Worm (Caenorhabditis elegans) whole organism, L2 larva: ENCODE measurements around the gene lec-5.
A peak's percentile ranks its signal among the peaks of the same experiment; 100 is the strongest.

Experiments used
- F13H6.1 ChIP-seq: sonication (generic microtip); optimal IDR thresholded peaks from 2 replicates; lab custom pipeline; 2016; ENCODE audit warnings: missing genetic modification characterization, missing compliant biosample characterization
- R02D3.7 ChIP-seq: fragments of 150-350 bp; optimal IDR thresholded peaks from 2 replicates; lab custom pipeline; 2014; ENCODE audit warnings: missing biosample characterization, missing genetic modification characterization
- Y55F3AM.14 ChIP-seq: fragments of 200-800 bp; sonication (Bioruptor generic); optimal IDR thresholded peaks from 2 replicates; lab custom pipeline; 2018; ENCODE audit warnings: mild to moderate bottlenecking, missing genetic modification characterization, missing compliant biosample characterization
- ZK546.5 ChIP-seq: sonication (generic microtip); optimal IDR thresholded peaks from 2 replicates; lab custom pipeline; 2017; ENCODE audit warnings: missing biosample characterization, missing genetic modification characterization
- alr-1 ChIP-seq: fragments of 150-350 bp; optimal IDR thresholded peaks from 2 replicates; lab custom pipeline; 2014; ENCODE audit warnings: missing biosample characterization, missing genetic modification characterization
- aly-2 ChIP-seq: fragments of 150-350 bp; optimal IDR thresholded peaks from 2 replicates; lab custom pipeline; 2014; ENCODE audit warnings: missing biosample characterization, missing genetic modification characterization
- ama-1 ChIP-seq: fragments of 150-350 bp; optimal IDR thresholded peaks from 2 replicates; lab custom pipeline; 2018; ENCODE audit warnings: inconsistent platforms
- blmp-1 ChIP-seq: sonication (generic microtip); optimal IDR thresholded peaks from 2 replicates; lab custom pipeline; 2017; ENCODE audit warnings: missing genetic modification characterization, mild to moderate bottlenecking, missing compliant biosample characterization, antibody characterized with exemption, moderate library complexity; ENCODE audit not compliant: insufficient read depth
- ceh-16 ChIP-seq: fragments of 150-350 bp; optimal IDR thresholded peaks from 2 replicates; lab custom pipeline; 2014; ENCODE audit warnings: missing biosample characterization, missing genetic modification characterization
- dmd-4 ChIP-seq: sonication (generic microtip); optimal IDR thresholded peaks from 2 replicates; lab custom pipeline; 2017; ENCODE audit warnings: missing biosample characterization, missing genetic modification characterization
- egl-27 ChIP-seq: sonication (generic microtip); optimal IDR thresholded peaks from 3 replicates; lab custom pipeline; 2017; ENCODE audit warnings: missing biosample characterization, missing genetic modification reagents, missing genetic modification characterization
- elt-1 ChIP-seq: fragments of 150-350 bp; optimal IDR thresholded peaks from 2 replicates; lab custom pipeline; 2014; ENCODE audit warnings: missing biosample characterization, missing genetic modification characterization
- fos-1 ChIP-seq: fragments of 150-350 bp; optimal IDR thresholded peaks from 2 replicates; lab custom pipeline; 2014; ENCODE audit warnings: missing biosample characterization, missing genetic modification characterization
- gmeb-1 ChIP-seq: fragments of 150-350 bp; optimal IDR thresholded peaks from 2 replicates; lab custom pipeline; 2014; ENCODE audit warnings: missing biosample characterization, missing genetic modification characterization
- lin-11 ChIP-seq: fragments of 150-350 bp; sonication (generic microtip); optimal IDR thresholded peaks from 2 replicates; lab custom pipeline; 2014; ENCODE audit warnings: missing biosample characterization, missing genetic modification characterization, inconsistent platforms, mixed read lengths
- lin-13 ChIP-seq: fragments of 150-350 bp; optimal IDR thresholded peaks from 2 replicates; lab custom pipeline; 2014; ENCODE audit warnings: missing biosample characterization, missing genetic modification reagents, missing genetic modification characterization
- lin-39 ChIP-seq: fragments of 150-350 bp; optimal IDR thresholded peaks from 2 replicates; lab custom pipeline; 2014; ENCODE audit warnings: missing biosample characterization, missing genetic modification reagents, missing genetic modification characterization
- lsy-2 ChIP-seq, 2 experiments: fragments of 150-350 bp in 1 of 2; sonication (generic microtip) in 1 of 2; optimal IDR thresholded peaks; 2 replicates each; lab custom pipeline; 2014 to 2017; ENCODE audit warnings: missing biosample characterization in 2 of 2, missing genetic modification characterization in 2 of 2
- mab-5 ChIP-seq: fragments of 150-350 bp; optimal IDR thresholded peaks from 2 replicates; lab custom pipeline; 2014; ENCODE audit warnings: missing biosample characterization, missing genetic modification characterization
- mbf-1 ChIP-seq: sonication (generic microtip); optimal IDR thresholded peaks from 2 replicates; lab custom pipeline; 2017; ENCODE audit warnings: missing biosample characterization, missing genetic modification characterization
- mdl-1 ChIP-seq, 2 experiments: fragments of 150-350 bp in 1 of 2; sonication (generic microtip) in 1 of 2; optimal IDR thresholded peaks; 2 replicates each; lab custom pipeline; 2017; ENCODE audit warnings: missing biosample characterization in 2 of 2, missing genetic modification characterization in 2 of 2
- nhr-10 ChIP-seq: sonication (generic microtip); optimal IDR thresholded peaks from 2 replicates; lab custom pipeline; 2017; ENCODE audit warnings: missing biosample characterization, missing genetic modification characterization
- nhr-11 ChIP-seq: fragments of 150-350 bp; optimal IDR thresholded peaks from 2 replicates; lab custom pipeline; 2014; ENCODE audit warnings: missing biosample characterization, missing genetic modification characterization
- nhr-12 ChIP-seq: fragments of 150-350 bp; optimal IDR thresholded peaks from 2 replicates; lab custom pipeline; 2014; ENCODE audit warnings: missing biosample characterization, missing genetic modification characterization
- nhr-129 ChIP-seq: fragments of 150-350 bp; optimal IDR thresholded peaks from 2 replicates; lab custom pipeline; 2014; ENCODE audit warnings: missing biosample characterization, missing genetic modification characterization
- nhr-21 ChIP-seq: fragments of 150-350 bp; optimal IDR thresholded peaks from 2 replicates; lab custom pipeline; 2014; ENCODE audit warnings: missing biosample characterization, missing genetic modification characterization
- nhr-23 ChIP-seq: fragments of 150-350 bp; optimal IDR thresholded peaks from 2 replicates; lab custom pipeline; 2014; ENCODE audit warnings: missing biosample characterization, missing genetic modification reagents, missing genetic modification characterization
- nhr-237 ChIP-seq: fragments of 150-350 bp; optimal IDR thresholded peaks from 2 replicates; lab custom pipeline; 2014; ENCODE audit warnings: missing biosample characterization, missing genetic modification characterization
- nhr-25 ChIP-seq: fragments of 150-350 bp; sonication (generic microtip); optimal IDR thresholded peaks from 3 replicates; lab custom pipeline; 2014; ENCODE audit warnings: missing biosample characterization, missing genetic modification characterization
- nhr-6 ChIP-seq: fragments of 150-350 bp; optimal IDR thresholded peaks from 2 replicates; lab custom pipeline; 2014; ENCODE audit warnings: missing biosample characterization, missing genetic modification characterization
- nhr-77 ChIP-seq: fragments of 150-350 bp; optimal IDR thresholded peaks from 2 replicates; lab custom pipeline; 2014; ENCODE audit warnings: missing biosample characterization, missing genetic modification characterization
- peb-1 ChIP-seq: fragments of 150-350 bp; optimal IDR thresholded peaks from 2 replicates; lab custom pipeline; 2014; ENCODE audit warnings: missing biosample characterization, missing genetic modification characterization
- sem-4 ChIP-seq: fragments of 150-350 bp; optimal IDR thresholded peaks from 2 replicates; lab custom pipeline; 2014; ENCODE audit warnings: missing biosample characterization, missing genetic modification reagents, missing genetic modification characterization
- sma-3 ChIP-seq: sonication (generic microtip); optimal IDR thresholded peaks from 2 replicates; lab custom pipeline; 2016; ENCODE audit warnings: missing genetic modification reagents, missing genetic modification characterization, missing compliant biosample characterization
- sma-9 ChIP-seq, 2 experiments: fragments of 150-350 bp in 1 of 2; sonication (generic microtip) in 1 of 2; optimal IDR thresholded peaks; 2 replicates each; lab custom pipeline; 2014 to 2016; ENCODE audit warnings: missing genetic modification characterization in 2 of 2, mild to moderate bottlenecking in 1 of 2, missing biosample characterization in 1 of 2, missing compliant biosample characterization in 1 of 2, missing genetic modification reagents in 1 of 2, moderate library complexity in 1 of 2
- snpc-4 ChIP-seq: fragments of 150-350 bp; optimal IDR thresholded peaks from 2 replicates; lab custom pipeline; 2014; ENCODE audit warnings: missing biosample characterization, missing genetic modification characterization
- unc-39 ChIP-seq: fragments of 150-350 bp; optimal IDR thresholded peaks from 2 replicates; lab custom pipeline; 2014; ENCODE audit warnings: missing biosample characterization, missing genetic modification characterization
- unc-55 ChIP-seq: fragments of 150-350 bp; sonication (generic microtip); optimal IDR thresholded peaks from 3 replicates; lab custom pipeline; 2014; ENCODE audit warnings: missing biosample characterization, missing genetic modification reagents, missing genetic modification characterization
- unc-62 ChIP-seq: fragments of 150-350 bp; optimal IDR thresholded peaks from 2 replicates; lab custom pipeline; 2014; ENCODE audit warnings: missing biosample characterization, missing genetic modification reagents, missing genetic modification characterization
- zag-1 ChIP-seq: fragments of 150-350 bp; optimal IDR thresholded peaks from 2 replicates; lab custom pipeline; 2014; ENCODE audit warnings: missing biosample characterization, missing genetic modification characterization
- ztf-1 ChIP-seq: fragments of 200-800 bp; sonication (Bioruptor generic); conservative IDR thresholded peaks from 2 replicates; pipeline ENCODE4 v1.3.6; 2022; ENCODE audit warnings: missing genetic modification characterization, missing compliant biosample characterization
- ztf-11 ChIP-seq: sonication (generic microtip); optimal IDR thresholded peaks from 2 replicates; lab custom pipeline; 2017; ENCODE audit warnings: missing biosample characterization, missing genetic modification characterization
- ztf-4 ChIP-seq: fragments of 150-350 bp; optimal IDR thresholded peaks from 2 replicates; lab custom pipeline; 2014; ENCODE audit warnings: missing biosample characterization, missing genetic modification characterization

The lec-5 gene

ce11 chrII:5852007-5852406 is 11.1 kb upstream of the lec-5 start, which contains the start of gene H41C03.2:
Gene H41C03.2 (minus strand): TSS chrII:5852107.
- TF ChIP-seq unc-55 (GFP tag; lab: Kevin White, UChicago): no peak
- TF ChIP-seq F13H6.1 (tag; lab: Kevin White, UChicago): no peak
- TF ChIP-seq alr-1 (tag; lab: Kevin White, UChicago): no peak

ce11 chrII:5846181-5846580 is 5.3 kb upstream of the lec-5 start:
- TF ChIP-seq aly-2 (tag; lab: Kevin White, UChicago) (no peak), fos-1 (tag; lab: Kevin White, UChicago) (peak; percentile 25)
- TF ChIP-seq, all 48 proteins: peak for 1

DNA sequence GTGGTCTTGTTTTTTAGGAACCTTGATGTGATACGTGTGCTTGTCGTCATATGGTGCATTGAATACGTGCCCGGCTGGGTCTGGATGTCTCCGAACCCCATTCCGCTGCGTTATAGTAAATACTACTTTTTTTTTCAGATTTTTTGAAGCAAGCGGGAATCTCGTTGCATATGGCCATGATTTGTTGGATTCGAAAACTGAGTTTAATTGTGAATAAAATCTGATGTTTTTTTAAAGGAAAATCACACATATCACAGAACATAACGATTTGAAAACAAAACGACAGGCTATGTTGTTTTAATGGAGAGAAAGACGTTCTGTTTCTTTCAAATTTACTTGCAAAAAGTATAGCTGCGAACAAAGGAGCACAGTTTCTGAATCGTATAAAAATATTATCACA is 4.5 kb upstream of the lec-5 start, which contains the start of the genes ZK1248.17 and H41C03.3:
Gene ZK1248.17, minus strand, starts transcription at position 101 of the 400 bp plus-strand sequence.
Gene H41C03.3, plus strand, starts transcription at position 337 of the 400 bp plus-strand sequence.
- no peak for TF ChIP-seq ceh-16 (tag; lab: Kevin White, UChicago)
- no peak for TF ChIP-seq gmeb-1 (tag; lab: Kevin White, UChicago)
- no peak for TF ChIP-seq Y55F3AM.14 (GFP tag; lab: Kevin White, UChicago)
- TF ChIP-seq nhr-10: no peak
- no peak for TF ChIP-seq sma-9 (GFP tag; optimal IDR thresholded peaks at IDR 0.05; lab: Kevin White, UChicago)
- no peak for TF ChIP-seq sma-9 (tag; optimal IDR thresholded peaks at IDR 0.05; lab: Kevin White, UChicago)
- no peak for TF ChIP-seq ama-1 (lab: Kevin White, UChicago)
- no peak for TF ChIP-seq aly-2 (tag; lab: Kevin White, UChicago)
- no peak for TF ChIP-seq nhr-12 (tag; lab: Kevin White, UChicago)
- no peak for TF ChIP-seq unc-62 (GFP tag; lab: Kevin White, UChicago)
- no peak for TF ChIP-seq lin-39 (tag; lab: Kevin White, UChicago)
- no peak for TF ChIP-seq unc-55 (GFP tag; lab: Kevin White, UChicago)
- no peak for TF ChIP-seq ztf-11 (tag; lab: Kevin White, UChicago)
- no peak for TF ChIP-seq nhr-77 (tag; lab: Kevin White, UChicago)

DNA sequence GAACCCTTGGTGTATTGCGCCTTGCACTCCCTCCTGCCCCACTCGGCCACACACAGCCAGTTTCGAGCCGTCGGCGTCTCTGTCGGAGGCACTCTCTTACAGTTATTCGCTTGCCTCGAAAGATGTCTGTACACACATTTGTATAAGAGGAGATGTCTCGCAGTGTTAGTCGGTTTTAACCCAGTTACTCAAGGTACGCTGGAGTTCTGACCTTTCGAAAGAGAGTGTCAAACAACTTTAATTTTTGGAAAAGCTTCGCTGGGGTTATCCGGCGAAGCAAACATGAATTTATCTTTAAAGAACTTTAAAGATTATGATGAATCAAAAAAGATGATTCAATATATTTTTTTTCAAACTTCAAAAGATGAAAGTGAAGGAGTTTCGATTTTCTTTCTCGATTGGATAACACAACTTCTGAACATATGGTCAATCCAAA is 3.8 kb upstream of the lec-5 start:
- peak; percentile 98 for TF ChIP-seq lin-13
- TF ChIP-seq nhr-23 (tag; lab: Kevin White, UChicago): no peak
- peak; percentile 99 for TF ChIP-seq egl-27 (tag; lab: Kevin White, UChicago)
- TF ChIP-seq mdl-1 (tag; optimal IDR thresholded peaks at IDR 0.05; lab: Kevin White, UChicago): peak; percentile 92 to 93
- TF ChIP-seq ZK546.5 (tag; lab: Kevin White, UChicago): peak; percentile 85
- peak; percentile 99 for TF ChIP-seq ztf-4 (tag; lab: Kevin White, UChicago)
- TF ChIP-seq blmp-1 (tag; lab: Kevin White, UChicago): peak; percentile 82
- TF ChIP-seq nhr-21 (tag; lab: Kevin White, UChicago): peak; percentile 99
- peak; percentile 95 for TF ChIP-seq nhr-237 (tag; lab: Kevin White, UChicago)
- peak; percentile 64 for TF ChIP-seq mbf-1 (tag; lab: Kevin White, UChicago)
- TF ChIP-seq sma-3 (GFP tag; lab: Kevin White, UChicago): peak; percentile 99
- TF ChIP-seq nhr-11 (tag; lab: Kevin White, UChicago): peak; percentile 88
- peak; percentile 59 for TF ChIP-seq nhr-12 (tag; lab: Kevin White, UChicago)
- TF ChIP-seq ztf-1 (GFP tag; lab: Robert Waterston, UW): 0 out of 2 replicates have a peak, but pooled peaks have one; percentile 81
- peak; percentile 93 for TF ChIP-seq nhr-77 (tag; lab: Kevin White, UChicago)
- peak; percentile 99 for TF ChIP-seq F13H6.1 (tag; lab: Kevin White, UChicago)
- peak; percentile 94 for TF ChIP-seq aly-2 (tag; lab: Kevin White, UChicago)
- TF ChIP-seq peb-1: no peak
- peak; percentile 100 for TF ChIP-seq snpc-4 (tag; lab: Kevin White, UChicago)
- peak; percentile 79 for TF ChIP-seq dmd-4 (tag; lab: Kevin White, UChicago)
- TF ChIP-seq lsy-2 (tag; optimal IDR thresholded peaks at IDR 0.05; lab: Kevin White, UChicago): peak; percentile 97
- no peak for TF ChIP-seq alr-1 (tag; lab: Kevin White, UChicago)
- TF ChIP-seq elt-1 (tag; lab: Kevin White, UChicago): peak; percentile 45
- TF ChIP-seq nhr-25 (tag; lab: Kevin White, UChicago): peak; percentile 99
- TF ChIP-seq unc-39 (tag; lab: Kevin White, UChicago): peak; percentile 63
- TF ChIP-seq R02D3.7 (tag; lab: Kevin White, UChicago): peak; percentile 83
- peak; percentile 83 for TF ChIP-seq unc-62 (GFP tag; lab: Kevin White, UChicago)
- TF ChIP-seq sma-9 (GFP tag; optimal IDR thresholded peaks at IDR 0.05; lab: Kevin White, UChicago): peak; percentile 98
- peak; percentile 71 for TF ChIP-seq sma-9 (tag; optimal IDR thresholded peaks at IDR 0.05; lab: Kevin White, UChicago)
- peak; percentile 98 for TF ChIP-seq nhr-6 (tag; lab: Kevin White, UChicago)
- peak; percentile 96 for TF ChIP-seq ceh-16 (tag; lab: Kevin White, UChicago)
- peak; percentile 99 for TF ChIP-seq sem-4 (tag; lab: Kevin White, UChicago)
- TF ChIP-seq ama-1 (lab: Kevin White, UChicago): peak; percentile 100
- TF ChIP-seq Y55F3AM.14 (GFP tag; lab: Kevin White, UChicago): peak; percentile 97
- peak; percentile 95 for TF ChIP-seq gmeb-1 (tag; lab: Kevin White, UChicago)
- TF ChIP-seq mab-5 (tag; lab: Kevin White, UChicago): peak; percentile 98
- TF ChIP-seq lin-11 (tag; lab: Kevin White, UChicago): peak; percentile 99
- peak; percentile 85 for TF ChIP-seq ztf-11 (tag; lab: Kevin White, UChicago)
- TF ChIP-seq unc-55 (GFP tag; lab: Kevin White, UChicago): peak; percentile 99
- peak; percentile 99 for TF ChIP-seq nhr-129
- peak; percentile 99 for TF ChIP-seq zag-1 (tag; lab: Kevin White, UChicago)
- peak; percentile 96 for TF ChIP-seq lin-39 (tag; lab: Kevin White, UChicago)
